Worm (Caenorhabditis elegans) whole organism, L1 larva: ENCODE results near the gene enpp-1.

Experiments used
- ceh-82 ChIP-seq, 3 experiments: fragments of 150-350 bp in 1 of 3; sonication (generic microtip) in 2 of 3; optimal IDR thresholded peaks; 2 replicates each; lab custom pipeline; 2014 to 2017; ENCODE audit warnings: missing biosample characterization in 3 of 3, missing genetic modification characterization in 3 of 3
- efl-1 ChIP-seq, 4 experiments: fragments of 150-350 bp; optimal IDR thresholded peaks in 3 of 4; peaks in 1 of 4; 1 replicate in 1 of 4; 2 replicates in 3 of 4; lab custom pipeline; 2014; ENCODE audit warnings: missing biosample characterization in 2 of 4, missing genetic modification characterization in 2 of 4, missing genetic modification reagents in 2 of 4
- egl-27 ChIP-seq, 2 experiments: fragments of 150-350 bp in 1 of 2; sonication (generic microtip); optimal IDR thresholded peaks; 3 replicates each; lab custom pipeline; 2017 to 2018; ENCODE audit warnings: missing biosample characterization in 2 of 2, missing genetic modification characterization in 2 of 2, missing genetic modification reagents in 2 of 2
- elt-2 ChIP-seq: sonication (generic microtip); optimal IDR thresholded peaks from 2 replicates; lab custom pipeline; 2016; ENCODE audit warnings: missing genetic modification characterization, mild to moderate bottlenecking, inconsistent platforms, missing compliant biosample characterization, missing genetic modification reagents
- fkh-10 ChIP-seq: sonication (generic microtip); optimal IDR thresholded peaks from 2 replicates; lab custom pipeline; 2017; ENCODE audit warnings: missing biosample characterization, missing genetic modification reagents, missing genetic modification characterization
- lin-39 ChIP-seq: fragments of 150-350 bp; optimal IDR thresholded peaks from 2 replicates; lab custom pipeline; 2014; ENCODE audit warnings: missing biosample characterization, missing genetic modification reagents, missing genetic modification characterization
- nhr-84 ChIP-seq: sonication (generic microtip); optimal IDR thresholded peaks from 2 replicates; lab custom pipeline; 2017; ENCODE audit warnings: missing biosample characterization, missing genetic modification characterization
- sup-37 ChIP-seq: fragments of 200-800 bp; sonication (Bioruptor generic); optimal IDR thresholded peaks from 2 replicates; lab custom pipeline; 2018; ENCODE audit warnings: mild to moderate bottlenecking, missing genetic modification characterization, missing compliant biosample characterization
- unc-62 ChIP-seq: fragments of 150-350 bp; optimal IDR thresholded peaks from 2 replicates; lab custom pipeline; 2014; ENCODE audit warnings: missing biosample characterization, missing genetic modification reagents, missing genetic modification characterization
- ztf-11 ChIP-seq, 2 experiments: sonication (generic microtip); optimal IDR thresholded peaks; 2 replicates each; lab custom pipeline; 2016 to 2017; ENCODE audit warnings: missing genetic modification characterization in 2 of 2, missing biosample characterization in 1 of 2, missing compliant biosample characterization in 1 of 2

DNA sequence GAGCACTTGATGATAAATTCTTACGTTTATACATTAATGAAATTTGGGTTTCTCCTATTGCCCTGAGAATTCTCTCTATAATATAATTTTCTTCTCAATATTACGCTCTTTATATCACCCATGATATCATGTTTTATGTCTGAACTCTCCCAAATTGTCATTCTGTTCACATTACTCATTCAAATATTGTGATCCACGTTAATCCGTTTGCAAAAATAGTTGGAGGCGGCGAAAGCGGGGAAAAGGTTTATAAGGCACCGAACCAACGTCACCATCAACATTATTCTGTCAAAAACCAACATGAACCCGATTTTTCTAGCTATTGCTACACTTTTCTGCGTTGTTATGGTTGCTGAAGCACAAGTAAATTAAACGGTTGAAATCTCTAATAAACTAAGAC lies 21.6 kb downstream of the enpp-1 start, which contains the start of gene C27A7.8:
- TF ChIP-seq efl-1 (optimal IDR thresholded peaks at IDR 0.05; lab: Kevin White, UChicago) (no peak), efl-1 (GFP tag; optimal IDR thresholded peaks at IDR 0.05 in 1 of 2; lab: Kevin White, UChicago) (no peak), ztf-11 (tag; optimal IDR thresholded peaks at IDR 0.05; lab: Kevin White, UChicago) (no peak), elt-2 (tag; lab: Kevin White, UChicago) (no peak), unc-62 (no peak), sup-37 (GFP tag; lab: Kevin White, UChicago) (no peak), lin-39 (tag; lab: Kevin White, UChicago) (no peak), ceh-82 (tag; optimal IDR thresholded peaks at IDR 0.05; lab: Kevin White, UChicago) (no peak), egl-27 (tag; optimal IDR thresholded peaks at IDR 0.05; lab: Kevin White, UChicago) (no peak), fkh-10 (GFP tag; lab: Kevin White, UChicago) (no peak), nhr-84 (tag; lab: Kevin White, UChicago) (no peak)
